Worm (Caenorhabditis elegans): ENCODE measurements around the gene F28F8.9.

F28F8.9 gene

ce11 chrV:15590183-15590667 is 11.8 kb upstream of the F28F8.9 start, which contains the start of gene F28F8.7 (continued):
- peak; percentile 63; the same call in 1 of the 2 replicates for TF ChIP-seq lin-29 (GFP tag; IDR thresholded peaks at IDR 0.05)
- TF ChIP-seq dve-1 (tag; optimal IDR thresholded peaks at IDR 0.05; ENCODE audit: insufficient read depth), result peak; percentile 74
- peak; percentile 85 for TF ChIP-seq T26A8.4 (GFP tag; IDR thresholded peaks at IDR 0.05)
- 0 out of 2 replicates have a peak, but pooled peaks have one; percentile 14 for TF ChIP-seq Y75B8A.6 (GFP tag; IDR thresholded peaks at IDR 0.05)
- TF ChIP-seq Y48G9A.11 (GFP tag; IDR thresholded peaks at IDR 0.05), result peak; percentile 86
- peak; percentile 26 for TF ChIP-seq hlh-30 (tag; optimal IDR thresholded peaks at IDR 0.05; ENCODE audit: insufficient read depth)
- TF ChIP-seq nhr-102 (tag; optimal IDR thresholded peaks at IDR 0.05), result peak; percentile 79
- peak; percentile 87 for TF ChIP-seq dmd-6 (GFP tag; IDR thresholded peaks at IDR 0.05)
- TF ChIP-seq zfp-2 (tag; optimal IDR thresholded peaks at IDR 0.05), result peak; percentile 63

ce11 chrV:15585744-15586143 is 7.3 kb upstream of the F28F8.9 start:
- TF ChIP-seq mes-2 (tag; optimal IDR thresholded peaks at IDR 0.05; ENCODE audit: poor library complexity, severe bottlenecking), result peak; percentile 77

ce11 chrV:15577395-15577896 is 1.0 kb downstream of the F28F8.9 start, which contains the start of gene atx-3:
Gene atx-3, minus strand, starts transcription at chrV:15577445.
- TF ChIP-seq Y48G9A.11 (GFP tag; IDR thresholded peaks at IDR 0.05) (peak; percentile 37; the same call in 1 of the 2 replicates), egl-43 (GFP tag; IDR thresholded peaks at IDR 0.05) (no peak), hlh-30 (tag; optimal IDR thresholded peaks at IDR 0.05; ENCODE audit: insufficient read depth) (peak; percentile 4)

ce11 chrV:15575305-15575704 is 3.2 kb downstream of the F28F8.9 start, which contains the start of gene mdt-28:
Gene mdt-28, minus strand, starts transcription at chrV:15575405.
- TF ChIP-seq lin-38 (GFP tag; IDR thresholded peaks at IDR 0.05) (0 out of 2 replicates have a peak, but pooled peaks have one; percentile 33), dmd-6 (GFP tag; IDR thresholded peaks at IDR 0.05) (no peak), lin-39 (tag; optimal IDR thresholded peaks at IDR 0.05) (no peak), daf-16 (GFP tag; optimal IDR thresholded peaks at IDR 0.05) (no peak), daf-16 (tag; optimal IDR thresholded peaks at IDR 0.05) (no peak)

- TF ChIP-seq ama-1 (optimal IDR thresholded peaks at IDR 0.05), result no peak
- TF ChIP-seq tag-97 (GFP tag; IDR thresholded peaks at IDR 0.05), result no peak
- TF ChIP-seq nhr-10 (tag; optimal IDR thresholded peaks at IDR 0.05), result no peak
These were observed 5.9 kb downstream of the F28F8.9 start, which contains the start of gene fbxa-94 for ce11 chrV:15572613-15573012. Gene fbxa-94, plus strand, starts transcription at chrV:15572913.

- no peak for TF ChIP-seq F44E2.7 (GFP tag; IDR thresholded peaks at IDR 0.05)
- no peak for TF ChIP-seq R02D3.7 (tag; optimal IDR thresholded peaks at IDR 0.05)
- peak; percentile 55 for TF ChIP-seq aha-1 (tag)
- TF ChIP-seq Y48G9A.11 (GFP tag; IDR thresholded peaks at IDR 0.05), result 0 out of 2 replicates have a peak, but pooled peaks have one; percentile 11
- no peak for TF ChIP-seq lin-39 (tag; optimal IDR thresholded peaks at IDR 0.05)
These were observed 7.4 kb downstream of the F28F8.9 start, which contains the start of gene fbxa-95 for ce11 chrV:15571006-15571526. Gene fbxa-95, plus strand, starts transcription at chrV:15571476.

- TF ChIP-seq hlh-11 (tag; optimal IDR thresholded peaks at IDR 0.05) (no peak), fkh-10 (GFP tag; optimal IDR thresholded peaks at IDR 0.05) (no peak), zip-2 (tag; optimal IDR thresholded peaks at IDR 0.05) (no peak), zfp-3 (GFP tag; conservative IDR thresholded peaks at IDR 0.05) (no peak), F37D6.2 (tag; optimal IDR thresholded peaks at IDR 0.05) (no peak), dve-1 (tag; optimal IDR thresholded peaks at IDR 0.05; ENCODE audit: insufficient read depth) (peak; percentile 11), ZK337.2 (GFP tag; IDR thresholded peaks at IDR 0.05) (no peak), unc-130 (GFP tag; optimal IDR thresholded peaks at IDR 0.05) (no peak), Y105C5A.15 (GFP tag; IDR thresholded peaks at IDR 0.05) (no peak), nhr-28 (tag; optimal IDR thresholded peaks at IDR 0.05) (peak; percentile 33), zag-1 (tag; optimal IDR thresholded peaks at IDR 0.05) (no peak), ztf-11 (tag; optimal IDR thresholded peaks at IDR 0.05) (no peak), lin-29 (GFP tag; IDR thresholded peaks at IDR 0.05) (no peak), egl-27 (tag; optimal IDR thresholded peaks at IDR 0.05) (no peak), daf-16 (GFP tag; optimal IDR thresholded peaks at IDR 0.05) (no peak), daf-16 (tag; optimal IDR thresholded peaks at IDR 0.05) (peak; percentile 50), nhr-48 (tag; optimal IDR thresholded peaks at IDR 0.05) (no peak), mes-2 (tag; optimal IDR thresholded peaks at IDR 0.05; ENCODE audit: poor library complexity, severe bottlenecking) (peak; percentile 75), Y48G9A.11 (GFP tag; IDR thresholded peaks at IDR 0.05) (peak; percentile 93), zfp-2 (tag; optimal IDR thresholded peaks at IDR 0.05) (no peak), lir-3 (tag; optimal IDR thresholded peaks at IDR 0.05) (no peak)
These were observed 8.6 kb downstream of the F28F8.9 start, which contains the start of gene lsm-5 for ce11 chrV:15569702-15570430. Gene lsm-5, plus strand, starts transcription at chrV:15570380.
